Worm (Caenorhabditis elegans) whole organism, mixed stage, embryonic: ENCODE results near the gene srh-266.

Experiments used
- M03D4.4 ChIP-seq: sonication (generic microtip); optimal IDR thresholded peaks from 2 replicates; lab custom pipeline; 2017; ENCODE audit warnings: mild to moderate bottlenecking, missing genetic modification characterization, missing compliant biosample characterization
- nhr-28 ChIP-seq: fragments of 150-350 bp; optimal IDR thresholded peaks from 2 replicates; lab custom pipeline; 2014; ENCODE audit warnings: missing biosample characterization, missing genetic modification characterization
- unc-39 ChIP-seq: fragments of 150-350 bp; optimal IDR thresholded peaks from 2 replicates; lab custom pipeline; 2014; ENCODE audit warnings: missing biosample characterization, missing genetic modification characterization

- no peak for TF ChIP-seq nhr-28
- TF ChIP-seq unc-39 (tag; lab: Kevin White, UChicago), result no peak
- TF ChIP-seq M03D4.4 (tag; lab: Kevin White, UChicago), result no peak
Measured at ce11 chrV:655823-656222, 8.8 kb upstream of the srh-266 start, which contains the start of gene srh-245.
